Worm (Caenorhabditis elegans) whole organism, L3 larva: ENCODE measurements around the gene C25H3.15.

Experiments used
- ama-1 ChIP-seq: fragments of 150-350 bp; optimal IDR thresholded peaks from 2 replicates; lab custom pipeline; 2018
- elt-1 ChIP-seq: fragments of 150-350 bp; optimal IDR thresholded peaks from 2 replicates; lab custom pipeline; 2014; ENCODE audit warnings: missing biosample characterization, missing genetic modification characterization
- fkh-10 ChIP-seq: sonication (generic microtip); optimal IDR thresholded peaks from 2 replicates; lab custom pipeline; 2017; ENCODE audit warnings: missing biosample characterization, missing genetic modification reagents, missing genetic modification characterization
- mml-1 ChIP-seq: fragments of 150-350 bp; sonication (generic microtip); optimal IDR thresholded peaks from 3 replicates; lab custom pipeline; 2014; ENCODE audit warnings: missing biosample characterization, missing genetic modification characterization
- nfya-1 ChIP-seq: sonication (generic microtip); optimal IDR thresholded peaks from 2 replicates; lab custom pipeline; 2017; ENCODE audit warnings: missing genetic modification characterization, mild to moderate bottlenecking, missing compliant biosample characterization, antibody characterized with exemption, moderate library complexity; ENCODE audit not compliant: insufficient read depth
- pqm-1 ChIP-seq: fragments of 150-350 bp; optimal IDR thresholded peaks from 2 replicates; lab custom pipeline; 2017; ENCODE audit warnings: missing biosample characterization, missing genetic modification characterization, inconsistent platforms
- tbx-2 ChIP-seq: sonication (generic microtip); optimal IDR thresholded peaks from 2 replicates; lab custom pipeline; 2016; ENCODE audit warnings: mild to moderate bottlenecking, missing genetic modification characterization, missing compliant biosample characterization
- zag-1 ChIP-seq: fragments of 150-350 bp; optimal IDR thresholded peaks from 2 replicates; lab custom pipeline; 2014; ENCODE audit warnings: missing biosample characterization, missing genetic modification characterization

DNA sequence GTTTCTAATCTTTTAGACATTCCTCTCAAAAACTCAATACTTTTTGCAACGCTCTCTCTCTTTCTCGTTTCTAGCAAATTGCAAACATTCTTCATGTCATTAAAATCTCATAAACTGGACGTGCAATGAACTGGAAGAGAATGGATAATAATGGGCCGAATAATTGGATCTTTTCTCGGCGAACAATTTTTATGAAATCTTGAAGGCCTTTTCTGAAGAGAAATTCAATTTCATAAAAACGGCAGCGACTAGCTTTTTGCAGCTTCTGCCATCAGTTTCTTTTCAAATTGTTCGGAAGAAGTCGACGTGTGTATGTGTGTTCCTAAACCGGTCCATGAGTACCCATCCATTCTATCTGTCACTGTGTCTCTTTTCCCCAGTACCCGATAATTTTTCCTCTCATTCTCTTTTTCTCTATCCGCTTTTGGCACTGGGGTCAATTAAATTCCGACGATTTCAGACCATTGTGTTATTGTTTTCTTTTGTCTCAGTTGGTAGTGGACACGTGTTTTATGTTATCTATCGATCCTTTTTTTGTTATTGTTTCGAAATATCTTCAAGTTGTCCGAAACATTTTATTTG is 37.6 kb downstream of the C25H3.15 start:
- TF ChIP-seq zag-1 (tag; lab: Kevin White, UChicago), result no peak
- no peak for TF ChIP-seq ama-1 (lab: Kevin White, UChicago)
- TF ChIP-seq mml-1 (tag; lab: Kevin White, UChicago), result no peak
- no peak for TF ChIP-seq pqm-1 (tag; lab: Kevin White, UChicago)
- TF ChIP-seq tbx-2 (tag; lab: Kevin White, UChicago), result no peak
- no peak for TF ChIP-seq elt-1 (tag; lab: Kevin White, UChicago)
- TF ChIP-seq fkh-10, result no peak
- TF ChIP-seq nfya-1 (tag; lab: Kevin White, UChicago), result no peak
